Worm (Caenorhabditis elegans) whole organism, L1 larva: ENCODE results near the gene F46H5.2.

ENCODE experiments used
- hlh-17 ChIP-seq: fragments of 200-800 bp; sonication (Bioruptor generic); optimal IDR thresholded peaks from 2 replicates; lab custom pipeline; 2018; ENCODE audit warnings: missing genetic modification characterization, mild to moderate bottlenecking, missing compliant biosample characterization, moderate library complexity, borderline replicate concordance
- pag-3 ChIP-seq: sonication (generic microtip); optimal IDR thresholded peaks from 2 replicates; lab custom pipeline; 2017; ENCODE audit warnings: missing genetic modification characterization, mild to moderate bottlenecking, missing compliant biosample characterization, antibody characterized with exemption, borderline replicate concordance; ENCODE audit not compliant: insufficient read depth

- TF ChIP-seq pag-3 = no peak
- no peak for TF ChIP-seq hlh-17 (GFP tag; lab: Kevin White, UChicago)
Observed at ce11 chrX:7296310-7296709, 30.9 kb downstream of the F46H5.2 start.
